Fruit fly (Drosophila melanogaster) whole organism, embryonic: ENCODE measurements around the gene eIF2alpha.

Experiments
- Adf1 ChIP-seq: fragments of 200-800 bp; sonication (Bioruptor generic); IDR thresholded peaks from 2 replicates; pipeline ENCODE4 v1.3.6; 2022; ENCODE audit warnings: missing biosample characterization, missing genetic modification characterization
- Bdp1 ChIP-seq: fragments of 200-800 bp; sonication (Bioruptor generic); optimal IDR thresholded peaks from 3 replicates; lab custom pipeline; 2016; ENCODE audit warnings: missing biosample characterization, missing genetic modification characterization
- CG14860 ChIP-seq: fragments of 200-800 bp; sonication (Bioruptor generic); IDR thresholded peaks from 3 replicates; pipeline ENCODE4 v1.3.6; 2022; ENCODE audit warnings: missing biosample characterization, missing genetic modification characterization; ENCODE audit not compliant: partially characterized antibody
- CG14965 ChIP-seq: fragments of 200-800 bp; sonication (Bioruptor generic); optimal IDR thresholded peaks from 2 replicates; lab custom pipeline; 2016; ENCODE audit warnings: missing biosample characterization, missing genetic modification characterization, borderline replicate concordance
- CG15269 ChIP-seq: fragments of 200-800 bp; sonication (Bioruptor generic); optimal IDR thresholded peaks from 2 replicates; lab custom pipeline; 2018; ENCODE audit warnings: missing biosample characterization, mild to moderate bottlenecking, missing genetic modification characterization, moderate library complexity
- CG1529 ChIP-seq: fragments of 200-800 bp; sonication (Bioruptor generic); optimal IDR thresholded peaks from 3 replicates; lab custom pipeline; 2018; ENCODE audit warnings: missing biosample characterization, missing genetic modification characterization
- CG17328 ChIP-seq: fragments of 200-800 bp; sonication (Bioruptor generic); IDR thresholded peaks from 2 replicates; pipeline ENCODE4 v1.3.6; 2022; ENCODE audit warnings: missing biosample characterization, missing genetic modification characterization
- CG17612 ChIP-seq: fragments of 200-800 bp; sonication (Bioruptor generic); IDR thresholded peaks from 2 replicates; pipeline ENCODE4 v1.3.6; 2022; ENCODE audit warnings: missing biosample characterization, missing genetic modification characterization
- CG3065 ChIP-seq: fragments of 200-800 bp; sonication (Bioruptor generic); optimal IDR thresholded peaks from 2 replicates; lab custom pipeline; 2016; ENCODE audit warnings: missing biosample characterization, missing genetic modification characterization
- CG3847 ChIP-seq: fragments of 200-800 bp; sonication (Bioruptor generic); IDR thresholded peaks from 2 replicates; pipeline ENCODE4 v1.3.6; 2022; ENCODE audit warnings: missing biosample characterization, missing genetic modification characterization
- CG43689 ChIP-seq: fragments of 200-800 bp; sonication (Bioruptor generic); IDR thresholded peaks from 2 replicates; pipeline ENCODE4 v1.3.6; 2022; ENCODE audit warnings: missing biosample characterization, missing genetic modification characterization
- CG5245 ChIP-seq: fragments of 200-800 bp; sonication (Bioruptor generic); optimal IDR thresholded peaks from 3 replicates; lab custom pipeline; 2016; ENCODE audit warnings: missing biosample characterization, missing genetic modification characterization
- CG6654 ChIP-seq: fragments of 200-800 bp; sonication (Bioruptor generic); optimal IDR thresholded peaks from 2 replicates; lab custom pipeline; 2017; ENCODE audit warnings: missing biosample characterization, mild to moderate bottlenecking, missing genetic modification characterization
- CG7357 ChIP-seq: fragments of 200-800 bp; sonication (Bioruptor generic); IDR thresholded peaks from 3 replicates; pipeline ENCODE4 v1.3.6; 2022; ENCODE audit warnings: missing biosample characterization, missing genetic modification characterization
- CG7372 ChIP-seq: fragments of 200-800 bp; sonication (Bioruptor generic); IDR thresholded peaks from 2 replicates; pipeline ENCODE4 v1.3.6; 2022; ENCODE audit warnings: missing biosample characterization, missing genetic modification characterization
- CG7556 ChIP-seq: fragments of 200-800 bp; sonication (Bioruptor generic); optimal IDR thresholded peaks from 2 replicates; lab custom pipeline; 2017; ENCODE audit warnings: missing biosample characterization, mild to moderate bottlenecking, missing genetic modification characterization
- CG7786 ChIP-seq: fragments of 200-800 bp; sonication (Bioruptor generic); optimal IDR thresholded peaks from 2 replicates; lab custom pipeline; 2016; ENCODE audit warnings: missing biosample characterization, missing genetic modification characterization
- CG7839 ChIP-seq: fragments of 200-800 bp; sonication (Bioruptor generic); optimal IDR thresholded peaks from 3 replicates; lab custom pipeline; 2018; ENCODE audit warnings: missing biosample characterization, mild to moderate bottlenecking, missing genetic modification characterization, moderate library complexity
- CG7963 ChIP-seq: fragments of 200-800 bp; sonication (Bioruptor generic); IDR thresholded peaks from 3 replicates; pipeline ENCODE4 v1.3.6; 2022; ENCODE audit warnings: missing biosample characterization, missing genetic modification characterization; ENCODE audit not compliant: partially characterized antibody
- CG8281 ChIP-seq: fragments of 200-800 bp; sonication (Bioruptor generic); optimal IDR thresholded peaks from 2 replicates; lab custom pipeline; 2018; ENCODE audit warnings: missing biosample characterization, mild to moderate bottlenecking, missing genetic modification characterization, moderate library complexity
- CG9876 ChIP-seq: fragments of 200-800 bp; sonication (Bioruptor generic); optimal IDR thresholded peaks from 2 replicates; lab custom pipeline; 2016; ENCODE audit warnings: missing biosample characterization, missing genetic modification characterization
- H15 ChIP-seq: fragments of 200-800 bp; sonication (Bioruptor generic); IDR thresholded peaks from 3 replicates; pipeline ENCODE4 v1.3.6; 2022; ENCODE audit warnings: missing biosample characterization, missing genetic modification characterization
- HLHmδ ChIP-seq: fragments of 200-800 bp; sonication (Bioruptor generic); optimal IDR thresholded peaks from 2 replicates; lab custom pipeline; 2018; ENCODE audit warnings: missing biosample characterization, mild to moderate bottlenecking, missing genetic modification characterization, moderate library complexity
- Hand ChIP-seq: fragments of 200-800 bp; sonication (Bioruptor generic); optimal IDR thresholded peaks from 2 replicates; lab custom pipeline; 2017; ENCODE audit warnings: mild to moderate bottlenecking, missing biosample characterization, missing genetic modification reagents, missing genetic modification characterization
- Hmr ChIP-seq: fragments of 200-800 bp; sonication (Bioruptor generic); optimal IDR thresholded peaks from 3 replicates; lab custom pipeline; 2017; ENCODE audit warnings: mild to moderate bottlenecking, missing biosample characterization, missing genetic modification reagents, missing genetic modification characterization
- Hmx ChIP-seq: fragments of 200-800 bp; sonication (Bioruptor generic); optimal IDR thresholded peaks from 2 replicates; lab custom pipeline; 2016; ENCODE audit warnings: missing biosample characterization, missing genetic modification characterization
- MESR4 ChIP-seq: fragments of 200-800 bp; sonication (Bioruptor generic); optimal IDR thresholded peaks from 2 replicates; lab custom pipeline; 2018; ENCODE audit warnings: missing biosample characterization, mild to moderate bottlenecking, missing genetic modification characterization, moderate library complexity
- Nf-YA ChIP-seq: fragments of 200-800 bp; sonication (Bioruptor generic); IDR thresholded peaks from 2 replicates; pipeline ENCODE4 v1.3.6; 2022; ENCODE audit warnings: missing biosample characterization, missing genetic modification characterization
- Optix ChIP-seq: fragments of 200-800 bp; sonication (Bioruptor generic); IDR thresholded peaks from 3 replicates; pipeline ENCODE4 v1.3.6; 2022; ENCODE audit warnings: missing biosample characterization, missing genetic modification characterization
- Sin3A ChIP-seq: fragments of >200 bp; optimal IDR thresholded peaks from 2 replicates; lab custom pipeline; 2018
- Sry-δ ChIP-seq: fragments of 200-800 bp; sonication (Bioruptor generic); optimal IDR thresholded peaks from 2 replicates; lab custom pipeline; 2016; ENCODE audit warnings: missing biosample characterization, missing genetic modification characterization
- amos ChIP-seq: fragments of 200-800 bp; sonication (Bioruptor generic); IDR thresholded peaks from 2 replicates; pipeline ENCODE4 v1.3.6; 2022; ENCODE audit warnings: missing biosample characterization, missing genetic modification characterization; ENCODE audit not compliant: partially characterized antibody
- bab2 ChIP-seq: fragments of 200-800 bp; sonication (Bioruptor generic); optimal IDR thresholded peaks from 2 replicates; lab custom pipeline; 2016; ENCODE audit warnings: missing biosample characterization, missing genetic modification characterization
- caup ChIP-seq: fragments of 200-800 bp; sonication (Bioruptor generic); optimal IDR thresholded peaks from 3 replicates; lab custom pipeline; 2017; ENCODE audit warnings: missing biosample characterization, mild to moderate bottlenecking, missing genetic modification characterization, moderate library complexity; ENCODE audit not compliant: severe bottlenecking
- fd102C ChIP-seq: fragments of 200-800 bp; sonication (Bioruptor generic); optimal IDR thresholded peaks from 2 replicates; lab custom pipeline; 2018; ENCODE audit warnings: missing biosample characterization, mild to moderate bottlenecking, missing genetic modification characterization, moderate library complexity
- ftz-f1 ChIP-seq: fragments of 200-800 bp; sonication (Bioruptor generic); optimal IDR thresholded peaks from 2 replicates; lab custom pipeline; 2016; ENCODE audit warnings: missing biosample characterization, missing genetic modification characterization
- fu2 ChIP-seq: fragments of 200-800 bp; sonication (Bioruptor generic); optimal IDR thresholded peaks from 2 replicates; lab custom pipeline; 2016; ENCODE audit warnings: missing biosample characterization, missing genetic modification characterization
- gcm2 ChIP-seq: fragments of 200-800 bp; sonication (Bioruptor generic); optimal IDR thresholded peaks from 2 replicates; lab custom pipeline; 2016; ENCODE audit warnings: missing biosample characterization, missing genetic modification characterization
- gsb ChIP-seq: fragments of 200-800 bp; sonication (Bioruptor generic); IDR thresholded peaks from 2 replicates; pipeline ENCODE4 v1.3.6; 2022; ENCODE audit warnings: missing biosample characterization, missing genetic modification characterization
- her ChIP-seq: fragments of 200-800 bp; sonication (Bioruptor generic); optimal IDR thresholded peaks from 2 replicates; lab custom pipeline; 2016; ENCODE audit warnings: missing biosample characterization, missing genetic modification characterization
- hkb ChIP-seq, 2 experiments: fragments of 200-800 bp in 1 of 2; fragments of >200 bp in 1 of 2; sonication (Bioruptor generic) in 1 of 2; IDR thresholded peaks in 1 of 2; optimal IDR thresholded peaks in 1 of 2; 2 replicates each; pipeline versions ENCODE4 v1.3.6 to Lab custom; 2017 to 2022; ENCODE audit warnings: missing biosample characterization in 1 of 2, missing genetic modification characterization in 1 of 2
- luna ChIP-seq: fragments of 200-800 bp; sonication (Bioruptor generic); optimal IDR thresholded peaks from 2 replicates; lab custom pipeline; 2016; ENCODE audit warnings: missing biosample characterization, missing genetic modification characterization
- maf-S ChIP-seq: fragments of 200-800 bp; sonication (Bioruptor generic); optimal IDR thresholded peaks from 2 replicates; lab custom pipeline; 2016; ENCODE audit warnings: missing biosample characterization, missing genetic modification characterization
- nau ChIP-seq: fragments of 200-800 bp; sonication (Bioruptor generic); optimal IDR thresholded peaks from 3 replicates; lab custom pipeline; 2017; ENCODE audit warnings: missing biosample characterization, mild to moderate bottlenecking, missing genetic modification characterization, missing genetic modification reagents
- nom ChIP-seq: fragments of 200-800 bp; sonication (Bioruptor generic); optimal IDR thresholded peaks from 2 replicates; lab custom pipeline; 2017; ENCODE audit warnings: missing biosample characterization, missing genetic modification characterization, mild to moderate bottlenecking, moderate library complexity, missing genetic modification reagents
- sna ChIP-seq: fragments of 200-800 bp; sonication (Bioruptor generic); IDR thresholded peaks from 2 replicates; pipeline ENCODE4 v1.3.6; 2022; ENCODE audit warnings: missing biosample characterization, missing genetic modification characterization; ENCODE audit not compliant: partially characterized antibody
- sob ChIP-seq: fragments of 200-800 bp; sonication (Bioruptor generic); IDR thresholded peaks from 2 replicates; pipeline ENCODE4 v1.3.6; 2022; ENCODE audit warnings: missing biosample characterization, missing genetic modification characterization
- sr ChIP-seq: fragments of 200-800 bp; sonication (Bioruptor generic); IDR thresholded peaks from 3 replicates; pipeline ENCODE4 v1.3.6; 2022; ENCODE audit warnings: missing biosample characterization, missing genetic modification characterization
- unc-4 ChIP-seq: fragments of 200-800 bp; sonication (Bioruptor generic); IDR thresholded peaks from 2 replicates; pipeline ENCODE4 v1.3.6; 2022; ENCODE audit warnings: missing biosample characterization, missing genetic modification characterization; ENCODE audit not compliant: partially characterized antibody

eIF2alpha gene

DNA sequence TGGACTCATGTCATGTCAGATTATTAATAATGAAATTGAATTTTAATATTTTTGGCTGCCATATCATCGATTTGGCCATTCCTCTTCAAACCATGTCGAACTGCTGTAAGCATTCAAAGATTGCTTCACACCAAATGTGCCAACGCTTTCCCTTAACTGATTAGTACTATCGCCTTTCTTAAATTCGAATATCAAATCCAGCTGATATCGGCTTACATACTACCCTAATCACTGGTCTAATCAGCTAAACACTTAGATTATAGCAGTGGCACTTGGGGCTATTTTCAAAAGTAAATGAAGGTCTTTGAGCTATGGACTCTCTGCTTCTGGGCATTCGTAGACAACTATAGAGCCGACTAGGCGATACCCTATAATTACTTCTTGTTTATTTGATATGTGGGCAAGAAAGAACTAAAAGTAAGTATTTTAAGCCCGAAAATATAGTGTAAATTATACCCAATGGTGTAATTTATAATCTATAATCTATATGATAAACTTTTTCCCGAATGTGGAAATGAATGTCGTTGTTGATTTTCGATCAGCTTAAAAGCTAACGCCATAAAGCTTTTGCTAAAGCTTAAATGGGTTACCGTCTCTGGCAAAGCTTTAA lies 42.9 kb downstream of the eIF2alpha start (continued):
- no peak for TF ChIP-seq amos
- TF ChIP-seq fu2 = peak; percentile 12
- peak; percentile 5 for TF ChIP-seq CG1529 (GFP tag; lab: Kevin White, UChicago)
- no peak for TF ChIP-seq nom (GFP tag; lab: Kevin White, UChicago)
- no peak for TF ChIP-seq nau (GFP tag; lab: Kevin White, UChicago)
- TF ChIP-seq gsb (GFP tag; lab: Robert Waterston, UW) = peak; percentile 69
- peak; percentile 90 for TF ChIP-seq sob (GFP tag; lab: Robert Waterston, UW)
- peak; percentile 44 for TF ChIP-seq gcm2 (GFP tag; lab: Kevin White, UChicago)
- no peak for TF ChIP-seq MESR4 (GFP tag; lab: Kevin White, UChicago)
- TF ChIP-seq Nf-YA (GFP tag; lab: Robert Waterston, UW) = peak; percentile 65
- peak; percentile 79 for TF ChIP-seq caup (GFP tag; lab: Kevin White, UChicago)
- peak; percentile 36 for TF ChIP-seq her (GFP tag; lab: Kevin White, UChicago)
- TF ChIP-seq maf-S (GFP tag; lab: Kevin White, UChicago) = peak; percentile 45
- TF ChIP-seq CG17328 (GFP tag; lab: Robert Waterston, UW) = peak; percentile 71
- TF ChIP-seq CG15269 (tag; lab: Kevin White, UChicago) = peak; percentile 89
- TF ChIP-seq sr (GFP tag; lab: Robert Waterston, UW) = peak; percentile 38; the same call in 1 of the 3 replicates
- TF ChIP-seq CG8281 (tag; lab: Kevin White, UChicago) = peak; percentile 34
- TF ChIP-seq unc-4 = no peak
- peak; percentile 65 for TF ChIP-seq CG43689 (GFP tag; lab: Robert Waterston, UW)
- peak; percentile 90 for TF ChIP-seq CG7839 (tag; lab: Kevin White, UChicago)
- no peak for TF ChIP-seq sna (GFP tag; lab: Robert Waterston, UW)
- no peak for TF ChIP-seq CG3065 (GFP tag; lab: Kevin White, UChicago)
- no peak for TF ChIP-seq CG14860 (GFP tag; lab: Robert Waterston, UW)
- TF ChIP-seq Hmx (GFP tag; lab: Kevin White, UChicago) = no peak
- TF ChIP-seq CG7357 (GFP tag; lab: Robert Waterston, UW) = peak; percentile 67; the same call in 2 of the 3 replicates
- TF ChIP-seq CG17612 = no peak
- TF ChIP-seq CG7372 = 0 out of 2 replicates have a peak, but pooled peaks have one; percentile 26
- TF ChIP-seq bab2 (GFP tag; lab: Kevin White, UChicago) = peak; percentile 58
- no peak for TF ChIP-seq Sin3A (lab: Kevin White, UChicago)
- peak; percentile 14 for TF ChIP-seq Sry-δ (GFP tag; lab: Kevin White, UChicago)
- peak; percentile 65 for TF ChIP-seq Hand (GFP tag; lab: Kevin White, UChicago)
- no peak for TF ChIP-seq HLHmδ (GFP tag; lab: Kevin White, UChicago)
- TF ChIP-seq H15 (GFP tag; lab: Robert Waterston, UW) = peak; percentile 65
- no peak for TF ChIP-seq Optix (GFP tag; lab: Robert Waterston, UW)
- no peak for TF ChIP-seq CG9876 (GFP tag; lab: Kevin White, UChicago)
- TF ChIP-seq luna (GFP tag; lab: Kevin White, UChicago) = no peak
- TF ChIP-seq CG6654 (GFP tag; lab: Kevin White, UChicago) = no peak
- TF ChIP-seq CG14965 (GFP tag; lab: Kevin White, UChicago) = no peak
- TF ChIP-seq ftz-f1 = peak; percentile 38
- no peak for TF ChIP-seq fd102C (GFP tag; lab: Kevin White, UChicago)
- TF ChIP-seq hkb (optimal IDR thresholded peaks at IDR 0.05; lab: Kevin White, UChicago) = no peak
- peak; percentile 90 for TF ChIP-seq hkb (GFP tag; IDR thresholded peaks at IDR 0.05; lab: Robert Waterston, UW)
- peak; percentile 18 for TF ChIP-seq Bdp1
- TF ChIP-seq CG7556 (GFP tag; lab: Kevin White, UChicago) = peak; percentile 83
- peak; percentile 87 for TF ChIP-seq Hmr
- TF ChIP-seq CG3847 (GFP tag; lab: Robert Waterston, UW) = peak; percentile 62
- TF ChIP-seq CG5245 (GFP tag; lab: Kevin White, UChicago) = peak; percentile 49
- TF ChIP-seq CG7786 = peak; percentile 31
- peak; percentile 50 for TF ChIP-seq Adf1 (GFP tag; lab: Robert Waterston, UW)
- TF ChIP-seq CG7963 (GFP tag; lab: Robert Waterston, UW) = no peak
